Fruit fly (Drosophila melanogaster) whole organism, embryonic: ENCODE measurements around the gene Lcp65Ac.

ENCODE experiments used
- CG10959 ChIP-seq: fragments of 200-800 bp; sonication (Bioruptor generic); IDR thresholded peaks from 2 replicates; pipeline ENCODE4 v1.3.6; 2022; ENCODE audit warnings: missing biosample characterization, missing genetic modification characterization
- CG11085 ChIP-seq: fragments of 200-800 bp; sonication (Bioruptor generic); IDR thresholded peaks from 2 replicates; pipeline ENCODE4 v1.3.6; 2022; ENCODE audit warnings: missing biosample characterization, missing genetic modification characterization
- CG11093 ChIP-seq: fragments of 200-800 bp; sonication (Bioruptor generic); IDR thresholded peaks from 3 replicates; pipeline ENCODE4 v1.3.6; 2022; ENCODE audit warnings: missing biosample characterization, missing genetic modification characterization
- CG11695 ChIP-seq: fragments of 200-800 bp; sonication (Bioruptor generic); IDR thresholded peaks from 3 replicates; pipeline ENCODE4 v1.3.6; 2022; ENCODE audit warnings: missing biosample characterization, missing genetic modification characterization
- CG12155 ChIP-seq: fragments of 200-800 bp; sonication (Bioruptor generic); optimal IDR thresholded peaks from 3 replicates; lab custom pipeline; 2016; ENCODE audit warnings: missing biosample characterization, missing genetic modification characterization
- CG13424 ChIP-seq: fragments of 200-800 bp; sonication (Bioruptor generic); optimal IDR thresholded peaks from 2 replicates; lab custom pipeline; 2019; ENCODE audit warnings: missing biosample characterization, mild to moderate bottlenecking, missing genetic modification characterization, moderate library complexity
- CG13775 ChIP-seq: fragments of 200-800 bp; sonication (Bioruptor generic); optimal IDR thresholded peaks from 3 replicates; lab custom pipeline; 2017; ENCODE audit warnings: missing biosample characterization, mild to moderate bottlenecking, missing genetic modification characterization
- CG15479 ChIP-seq: fragments of 200-800 bp; sonication (Bioruptor generic); optimal IDR thresholded peaks from 3 replicates; lab custom pipeline; 2019; ENCODE audit warnings: missing biosample characterization, mild to moderate bottlenecking, missing genetic modification characterization, moderate library complexity
- CG15696 ChIP-seq: fragments of 200-800 bp; sonication (Bioruptor generic); optimal IDR thresholded peaks from 2 replicates; lab custom pipeline; 2019; ENCODE audit warnings: missing biosample characterization, mild to moderate bottlenecking, missing genetic modification characterization, moderate library complexity
- CG17612 ChIP-seq: fragments of 200-800 bp; sonication (Bioruptor generic); IDR thresholded peaks from 2 replicates; pipeline ENCODE4 v1.3.6; 2022; ENCODE audit warnings: missing biosample characterization, missing genetic modification characterization
- CG18599 ChIP-seq: fragments of 200-800 bp; sonication (Bioruptor generic); optimal IDR thresholded peaks from 3 replicates; lab custom pipeline; 2017; ENCODE audit warnings: missing biosample characterization, missing genetic modification characterization, mild to moderate bottlenecking, moderate library complexity, missing genetic modification reagents
- CG2129 ChIP-seq: fragments of 200-800 bp; sonication (Bioruptor generic); IDR thresholded peaks from 2 replicates; pipeline ENCODE4 v1.3.6; 2022; ENCODE audit warnings: missing biosample characterization, missing genetic modification characterization; ENCODE audit not compliant: partially characterized antibody
- CG31441 ChIP-seq: fragments of 200-800 bp; sonication (Bioruptor generic); IDR thresholded peaks from 2 replicates; pipeline ENCODE4 v1.3.6; 2022; ENCODE audit warnings: missing biosample characterization, missing genetic modification characterization
- CG32767 ChIP-seq: fragments of 200-800 bp; sonication (Bioruptor generic); IDR thresholded peaks from 2 replicates; pipeline ENCODE4 v1.3.6; 2022; ENCODE audit warnings: missing biosample characterization, missing genetic modification characterization
- CG33557 ChIP-seq: fragments of 200-800 bp; sonication (Bioruptor generic); optimal IDR thresholded peaks from 2 replicates; lab custom pipeline; 2019; ENCODE audit warnings: missing biosample characterization, mild to moderate bottlenecking, missing genetic modification characterization, moderate library complexity
- CG3995 ChIP-seq: fragments of 200-800 bp; sonication (Bioruptor generic); optimal IDR thresholded peaks from 3 replicates; lab custom pipeline; 2016; ENCODE audit warnings: missing biosample characterization, missing genetic modification characterization
- CG4360 ChIP-seq: fragments of 200-800 bp; sonication (Bioruptor generic); IDR thresholded peaks from 2 replicates; pipeline ENCODE4 v1.3.6; 2022; ENCODE audit warnings: missing biosample characterization, missing genetic modification characterization
- CG5180 ChIP-seq: fragments of 200-800 bp; sonication (Bioruptor generic); optimal IDR thresholded peaks from 3 replicates; lab custom pipeline; 2017; ENCODE audit warnings: missing biosample characterization, missing genetic modification characterization, mild to moderate bottlenecking, moderate library complexity, missing genetic modification reagents
- CG6683 ChIP-seq: fragments of 200-800 bp; sonication (Bioruptor generic); optimal IDR thresholded peaks from 2 replicates; lab custom pipeline; 2017; ENCODE audit warnings: missing biosample characterization, mild to moderate bottlenecking, missing genetic modification characterization, missing genetic modification reagents
- CG6765 ChIP-seq: fragments of 200-800 bp; sonication (Bioruptor generic); optimal IDR thresholded peaks from 3 replicates; lab custom pipeline; 2017; ENCODE audit warnings: missing biosample characterization, mild to moderate bottlenecking, missing genetic modification characterization
- CG7372 ChIP-seq: fragments of 200-800 bp; sonication (Bioruptor generic); IDR thresholded peaks from 2 replicates; pipeline ENCODE4 v1.3.6; 2022; ENCODE audit warnings: missing biosample characterization, missing genetic modification characterization
- CG9609 ChIP-seq: fragments of 200-800 bp; sonication (Bioruptor generic); optimal IDR thresholded peaks from 3 replicates; lab custom pipeline; 2016; ENCODE audit warnings: missing biosample characterization, missing genetic modification characterization
- Dll ChIP-seq: fragments of 200-800 bp; sonication (Bioruptor generic); IDR thresholded peaks from 4 replicates; pipeline ENCODE4 v1.3.6; 2022; ENCODE audit warnings: missing biosample characterization, missing genetic modification characterization; ENCODE audit not compliant: partially characterized antibody
- Dref ChIP-seq: fragments of 200-800 bp; sonication (Bioruptor generic); IDR thresholded peaks from 2 replicates; pipeline ENCODE4 v1.3.6; 2022; ENCODE audit warnings: missing biosample characterization, missing genetic modification characterization
- E2f2 ChIP-seq: fragments of 200-800 bp; sonication (Bioruptor generic); IDR thresholded peaks from 2 replicates; pipeline ENCODE4 v1.3.6; 2022; ENCODE audit warnings: missing biosample characterization, missing genetic modification characterization
- HHEX ChIP-seq: fragments of 200-800 bp; sonication (Bioruptor generic); optimal IDR thresholded peaks from 3 replicates; lab custom pipeline; 2017; ENCODE audit warnings: missing biosample characterization, mild to moderate bottlenecking, missing genetic modification characterization, missing genetic modification reagents
- Hmx ChIP-seq: fragments of 200-800 bp; sonication (Bioruptor generic); optimal IDR thresholded peaks from 2 replicates; lab custom pipeline; 2016; ENCODE audit warnings: missing biosample characterization, missing genetic modification characterization
- Hr3 ChIP-seq: fragments of 200-800 bp; sonication (Bioruptor generic); optimal IDR thresholded peaks from 3 replicates; lab custom pipeline; 2016; ENCODE audit warnings: missing biosample characterization, missing genetic modification characterization
- Kr ChIP-seq: fragments of 200-800 bp; sonication (Bioruptor generic); optimal IDR thresholded peaks from 2 replicates; lab custom pipeline; 2017; ENCODE audit warnings: missing biosample characterization, mild to moderate bottlenecking, missing genetic modification characterization
- NFAT ChIP-seq: fragments of 200-800 bp; sonication (Bioruptor generic); IDR thresholded peaks from 2 replicates; pipeline ENCODE4 v1.3.6; 2022; ENCODE audit warnings: missing biosample characterization, missing genetic modification characterization
- Sox100B ChIP-seq: fragments of 200-800 bp; sonication (Bioruptor generic); optimal IDR thresholded peaks from 3 replicates; lab custom pipeline; 2018; ENCODE audit warnings: missing biosample characterization, mild to moderate bottlenecking, missing genetic modification characterization
- Sry-β ChIP-seq: fragments of 200-800 bp; sonication (Bioruptor generic); optimal IDR thresholded peaks from 2 replicates; lab custom pipeline; 2018; ENCODE audit warnings: missing biosample characterization, mild to moderate bottlenecking, missing genetic modification characterization, moderate library complexity
- Tbp ChIP-seq: fragments of >200 bp; optimal IDR thresholded peaks from 2 replicates; lab custom pipeline; 2018; ENCODE audit warnings: missing biosample characterization, missing genetic modification characterization
- ato ChIP-seq: fragments of 200-800 bp; sonication (Bioruptor generic); IDR thresholded peaks from 2 replicates; pipeline ENCODE4 v1.3.6; 2022; ENCODE audit warnings: missing biosample characterization, missing genetic modification characterization; ENCODE audit not compliant: partially characterized antibody
- cad ChIP-seq: fragments of >200 bp; optimal IDR thresholded peaks from 2 replicates; lab custom pipeline; 2017; ENCODE audit warnings: missing biosample characterization, missing genetic modification characterization
- cas ChIP-seq: fragments of 200-800 bp; sonication (Bioruptor generic); IDR thresholded peaks from 2 replicates; pipeline ENCODE4 v1.3.6; 2022; ENCODE audit warnings: missing biosample characterization, missing genetic modification characterization
- chinmo ChIP-seq: fragments of 200-800 bp; sonication (Bioruptor generic); IDR thresholded peaks from 4 replicates; pipeline ENCODE4 v1.3.6; 2022; ENCODE audit warnings: missing biosample characterization, missing genetic modification characterization; ENCODE audit not compliant: partially characterized antibody
- dan ChIP-seq: fragments of 200-800 bp; sonication (Bioruptor generic); IDR thresholded peaks from 2 replicates; pipeline ENCODE4 v1.3.6; 2022; ENCODE audit warnings: missing biosample characterization, missing genetic modification characterization
- exex ChIP-seq: fragments of 200-800 bp; sonication (Bioruptor generic); optimal IDR thresholded peaks from 4 replicates; lab custom pipeline; 2018; ENCODE audit warnings: missing biosample characterization, mild to moderate bottlenecking, missing genetic modification characterization, moderate library complexity
- gro ChIP-seq: fragments of 200-800 bp; sonication (Bioruptor generic); optimal IDR thresholded peaks from 2 replicates; lab custom pipeline; 2016; ENCODE audit warnings: missing biosample characterization, missing genetic modification characterization
- insv ChIP-seq, 2 experiments: fragments of 200-800 bp; sonication (Bioruptor generic); optimal IDR thresholded peaks; 3 replicates each; lab custom pipeline; 2016 to 2018; ENCODE audit warnings: missing biosample characterization in 2 of 2, missing genetic modification characterization in 2 of 2
- lbe ChIP-seq: fragments of 200-800 bp; sonication (Bioruptor generic); optimal IDR thresholded peaks from 2 replicates; lab custom pipeline; 2016; ENCODE audit warnings: missing biosample characterization, mild to moderate bottlenecking, missing genetic modification characterization
- pzg ChIP-seq: fragments of 200-800 bp; sonication (Bioruptor generic); optimal IDR thresholded peaks from 3 replicates; lab custom pipeline; 2018; ENCODE audit warnings: missing biosample characterization, mild to moderate bottlenecking, missing genetic modification characterization, moderate library complexity
- sc ChIP-seq, 3 experiments: fragments of >200 bp in 2 of 3; fragments of 200-800 bp in 1 of 3; sonication (Bioruptor generic) in 1 of 3; optimal IDR thresholded peaks; 2 replicates in 2 of 3; 3 replicates in 1 of 3; lab custom pipeline; 2017; ENCODE audit warnings: mild to moderate bottlenecking in 1 of 3, missing biosample characterization in 1 of 3, missing genetic modification characterization in 1 of 3, missing genetic modification reagents in 1 of 3
- sens ChIP-seq: fragments of 200-800 bp; sonication (Bioruptor generic); peaks from one replicate; lab custom pipeline; 2016; ENCODE audit warnings: missing biosample characterization, missing genetic modification characterization
- shn ChIP-seq: fragments of 200-800 bp; sonication (Bioruptor generic); optimal IDR thresholded peaks from 3 replicates; lab custom pipeline; 2016; ENCODE audit warnings: missing biosample characterization, missing genetic modification characterization
- sima ChIP-seq: fragments of 200-800 bp; sonication (Bioruptor generic); optimal IDR thresholded peaks from 2 replicates; lab custom pipeline; 2016; ENCODE audit warnings: missing biosample characterization, missing genetic modification characterization
- sob ChIP-seq: fragments of 200-800 bp; sonication (Bioruptor generic); IDR thresholded peaks from 2 replicates; pipeline ENCODE4 v1.3.6; 2022; ENCODE audit warnings: missing biosample characterization, missing genetic modification characterization
- sr ChIP-seq: fragments of 200-800 bp; sonication (Bioruptor generic); IDR thresholded peaks from 3 replicates; pipeline ENCODE4 v1.3.6; 2022; ENCODE audit warnings: missing biosample characterization, missing genetic modification characterization
- unpg ChIP-seq: fragments of 200-800 bp; sonication (Bioruptor generic); optimal IDR thresholded peaks from 3 replicates; lab custom pipeline; 2018; ENCODE audit warnings: missing biosample characterization, mild to moderate bottlenecking, missing genetic modification characterization, moderate library complexity
- zfh1 ChIP-seq: fragments of 200-800 bp; sonication (Bioruptor generic); IDR thresholded peaks from 3 replicates; pipeline ENCODE4 v1.3.6; 2022; ENCODE audit warnings: missing biosample characterization, missing genetic modification characterization

Lcp65Ac gene

DNA sequence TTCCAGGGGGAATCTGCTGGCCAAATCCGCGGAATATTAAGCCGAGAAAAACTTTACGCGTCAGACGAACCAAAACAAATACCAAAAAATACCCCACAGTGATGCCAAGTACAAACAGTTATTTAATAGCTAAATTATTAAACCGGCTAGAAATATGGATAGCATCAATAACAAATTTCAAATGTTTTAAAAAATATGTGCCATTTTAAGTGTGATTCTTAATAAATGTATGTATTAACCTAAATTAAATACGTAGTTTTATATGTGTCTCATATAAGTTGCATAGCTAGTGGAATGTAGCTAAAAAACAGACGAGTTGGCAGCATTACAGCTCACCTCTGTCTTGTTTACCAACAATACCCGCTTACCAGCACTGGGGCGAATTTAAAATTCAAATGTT, 37.2 kb downstream of the Lcp65Ac start, which contains the start of gene CG10274 (continued):
- TF ChIP-seq cad (GFP tag; lab: Kevin White, UChicago) (no peak), CG9609 (peak; percentile 67), unpg (GFP tag; lab: Kevin White, UChicago) (no peak), E2f2 (GFP tag; lab: Robert Waterston, UW) (peak; percentile 78), Kr (GFP tag; lab: Kevin White, UChicago) (no peak), Hmx (GFP tag; lab: Kevin White, UChicago) (no peak), CG13424 (tag; lab: Kevin White, UChicago) (peak; percentile 84), chinmo (GFP tag; lab: Robert Waterston, UW) (no peak), dan (GFP tag; lab: Robert Waterston, UW) (no peak), CG13775 (GFP tag; lab: Kevin White, UChicago) (peak; percentile 83), ato (GFP tag; lab: Robert Waterston, UW) (no peak), exex (tag; lab: Kevin White, UChicago) (no peak), sima (GFP tag; lab: Kevin White, UChicago) (no peak), sens (GFP tag; lab: Kevin White, UChicago) (peak; percentile 96), CG2129 (GFP tag; lab: Robert Waterston, UW) (no peak), gro (GFP tag; lab: Kevin White, UChicago) (peak; percentile 77), sob (GFP tag; lab: Robert Waterston, UW) (peak; percentile 84), CG15479 (no peak), CG6683 (peak; percentile 39), CG4360 (GFP tag; lab: Robert Waterston, UW) (no peak), CG7372 (GFP tag; lab: Robert Waterston, UW) (peak; percentile 66), Sry-β (GFP tag; lab: Kevin White, UChicago) (peak; percentile 100), CG11695 (GFP tag; lab: Robert Waterston, UW) (no peak), CG11085 (GFP tag; lab: Robert Waterston, UW) (peak; percentile 43), Hr3 (GFP tag; lab: Kevin White, UChicago) (peak; percentile 80), CG33557 (GFP tag; lab: Kevin White, UChicago) (peak; percentile 73), Dll (no peak), Sox100B (GFP tag; lab: Kevin White, UChicago) (no peak), lbe (GFP tag; lab: Kevin White, UChicago) (no peak), sc (optimal IDR thresholded peaks at IDR 0.05; lab: Kevin White, UChicago) (no peak), sc (GFP tag; optimal IDR thresholded peaks at IDR 0.05; lab: Kevin White, UChicago) (peak; percentile 29), CG17612 (GFP tag; lab: Robert Waterston, UW) (no peak), CG11093 (GFP tag; lab: Robert Waterston, UW) (no peak), sr (GFP tag; lab: Robert Waterston, UW) (no peak), Dref (no peak), CG12155 (peak; percentile 90), CG18599 (GFP tag; lab: Kevin White, UChicago) (no peak), zfh1 (GFP tag; lab: Robert Waterston, UW) (peak; percentile 53; the same call in 1 of the 3 replicates), CG10959 (GFP tag; lab: Robert Waterston, UW) (0 out of 2 replicates have a peak, but pooled peaks have one; percentile 24), HHEX (GFP tag; lab: Kevin White, UChicago) (no peak), insv (GFP tag; optimal IDR thresholded peaks at IDR 0.05; lab: Kevin White, UChicago) (peak in 1 of 2 experiments; percentile 31), CG6765 (GFP tag; lab: Kevin White, UChicago) (peak; percentile 43), cas (GFP tag; lab: Robert Waterston, UW) (no peak), CG3995 (GFP tag; lab: Kevin White, UChicago) (peak; percentile 79), NFAT (GFP tag; lab: Robert Waterston, UW) (peak; percentile 59; the same call in 1 of the 2 replicates), shn (GFP tag; lab: Kevin White, UChicago) (peak; percentile 70), Tbp (GFP tag; lab: Kevin White, UChicago) (peak; percentile 56), CG15696 (peak; percentile 82), CG31441 (GFP tag; lab: Robert Waterston, UW) (no peak; the same call in 1 of the 2 replicates), pzg (GFP tag; lab: Kevin White, UChicago) (peak; percentile 65), CG5180 (GFP tag; lab: Kevin White, UChicago) (no peak), CG32767 (GFP tag; lab: Robert Waterston, UW) (no peak)
